Fruit fly (Drosophila melanogaster): ENCODE measurements around the gene js.

js gene

DNA sequence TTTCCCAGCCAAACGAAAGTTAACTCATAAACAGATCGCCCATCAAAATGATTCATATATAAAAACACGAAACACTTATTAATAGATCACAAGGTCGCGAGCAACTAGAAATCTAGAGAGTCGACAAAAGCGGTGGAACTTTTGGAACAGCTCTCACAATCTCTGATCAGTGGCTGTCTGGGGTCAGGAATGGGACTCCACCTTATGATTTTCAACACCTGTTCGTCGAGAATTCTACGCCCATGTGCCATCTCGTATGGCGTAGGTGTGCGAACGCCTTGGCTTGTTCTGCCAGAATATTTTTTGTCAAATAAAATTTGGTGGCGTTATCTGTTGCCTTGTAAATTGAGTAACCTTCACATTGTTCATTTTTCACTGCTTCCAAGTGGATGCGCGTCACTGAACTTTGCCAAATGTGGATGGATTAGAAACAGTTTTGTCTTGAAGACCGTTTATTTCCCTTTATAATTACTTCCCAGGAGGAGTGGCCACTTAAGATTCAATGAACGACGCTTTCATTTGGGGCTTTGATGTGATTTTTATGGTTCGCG is 12.6 kb downstream of the js start (continued):
- TF ChIP-seq Stat92E (GFP tag; optimal IDR thresholded peaks at IDR 0.05) (no peak), HLH4C (GFP tag; IDR thresholded peaks at IDR 0.05; ENCODE audit: partially characterized antibody) (no peak), ssp (GFP tag; IDR thresholded peaks at IDR 0.05) (no peak), Mad (GFP tag; optimal IDR thresholded peaks at IDR 0.05) (no peak), hb (GFP tag; IDR thresholded peaks at IDR 0.05; ENCODE audit: partially characterized antibody) (no peak), CG8089 (GFP tag; optimal IDR thresholded peaks at IDR 0.05) (no peak), Ssrp (tag; optimal IDR thresholded peaks at IDR 0.05) (no peak), insv (GFP tag; optimal IDR thresholded peaks at IDR 0.05) (no peak), Bteb2 (GFP tag; optimal IDR thresholded peaks at IDR 0.05) (no peak), mam (GFP tag; optimal IDR thresholded peaks at IDR 0.05) (peak; percentile 70), CG10321 (GFP tag; IDR thresholded peaks at IDR 0.05) (no peak), Oli (tag; optimal IDR thresholded peaks at IDR 0.05) (no peak), fd96Cb (tag; optimal IDR thresholded peaks at IDR 0.05) (no peak), CG1792 (GFP tag; optimal IDR thresholded peaks at IDR 0.05) (no peak), CG3847 (GFP tag; IDR thresholded peaks at IDR 0.05) (peak; percentile 43; the same call in 1 of the 2 replicates), fu2 (GFP tag; optimal IDR thresholded peaks at IDR 0.05) (peak; percentile 44), ind (GFP tag; optimal IDR thresholded peaks at IDR 0.05) (no peak), NC2β (GFP tag; optimal IDR thresholded peaks at IDR 0.05) (no peak), CG12104 (GFP tag; optimal IDR thresholded peaks at IDR 0.05) (no peak), odd (GFP tag; optimal IDR thresholded peaks at IDR 0.05) (no peak), CG16813 (GFP tag; IDR thresholded peaks at IDR 0.05; ENCODE audit: partially characterized antibody) (no peak), zf30C (GFP tag; optimal IDR thresholded peaks at IDR 0.05) (no peak), Myb (GFP tag; optimal IDR thresholded peaks at IDR 0.05) (peak; percentile 5), kah (GFP tag; optimal IDR thresholded peaks at IDR 0.05) (peak; percentile 35), B-H1 (GFP tag; IDR thresholded peaks at IDR 0.05) (no peak), mirr (GFP tag; optimal IDR thresholded peaks at IDR 0.05) (peak; percentile 67), Hr3 (GFP tag; optimal IDR thresholded peaks at IDR 0.05) (no peak), CG18619 (GFP tag; optimal IDR thresholded peaks at IDR 0.05) (peak; percentile 39), ATbp (GFP tag; optimal IDR thresholded peaks at IDR 0.05) (no peak), lilli (GFP tag; optimal IDR thresholded peaks at IDR 0.05) (peak; percentile 68), CG15696 (tag; optimal IDR thresholded peaks at IDR 0.05) (no peak), lmd (GFP tag; IDR thresholded peaks at IDR 0.05) (peak; percentile 31; the same call in 1 of the 2 replicates), MESR4 (GFP tag; optimal IDR thresholded peaks at IDR 0.05) (no peak), ewg (GFP tag; optimal IDR thresholded peaks at IDR 0.05) (no peak), CG17186 (GFP tag; optimal IDR thresholded peaks at IDR 0.05) (no peak), CG4282 (GFP tag; optimal IDR thresholded peaks at IDR 0.05) (no peak), tll (GFP tag; optimal IDR thresholded peaks at IDR 0.05) (no peak), CG14667 (GFP tag; IDR thresholded peaks at IDR 0.05) (no peak), Dek (tag; optimal IDR thresholded peaks at IDR 0.05) (peak; percentile 44), CG9215 (GFP tag; IDR thresholded peaks at IDR 0.05) (peak; percentile 45; the same call in 1 of the 2 replicates), CG31441 (GFP tag; IDR thresholded peaks at IDR 0.05) (no peak), CG6765 (GFP tag; optimal IDR thresholded peaks at IDR 0.05) (no peak), caup (GFP tag; optimal IDR thresholded peaks at IDR 0.05; ENCODE audit: severe bottlenecking) (peak; percentile 66), CG1647 (GFP tag; optimal IDR thresholded peaks at IDR 0.05) (peak; percentile 13), jumu (GFP tag; optimal IDR thresholded peaks at IDR 0.05) (peak; percentile 33), usp (GFP tag; optimal IDR thresholded peaks at IDR 0.05) (no peak), CG13624 (GFP tag; optimal IDR thresholded peaks at IDR 0.05) (peak; percentile 74), bbx (GFP tag; IDR thresholded peaks at IDR 0.05; ENCODE audit: partially characterized antibody) (no peak), CG12219 (GFP tag; optimal IDR thresholded peaks at IDR 0.05) (no peak), org-1 (GFP tag; optimal IDR thresholded peaks at IDR 0.05) (no peak)
